Fruit fly (Drosophila melanogaster) whole organism, embryonic: ENCODE data around the gene TwdlX.
A peak's percentile ranks its signal among the peaks of the same experiment; 100 is the strongest.

Experiments used
- Adf1 ChIP-seq: fragments of 200-800 bp; sonication (Bioruptor generic); IDR thresholded peaks from 2 replicates; pipeline ENCODE4 v1.3.6; 2022; ENCODE audit warnings: missing biosample characterization, missing genetic modification characterization
- B-H1 ChIP-seq: fragments of 200-800 bp; sonication (Bioruptor generic); IDR thresholded peaks from 3 replicates; pipeline ENCODE4 v1.3.6; 2022; ENCODE audit warnings: missing biosample characterization, missing genetic modification characterization
- Bgb ChIP-seq: fragments of 200-800 bp; sonication (Bioruptor generic); IDR thresholded peaks from 2 replicates; pipeline ENCODE4 v1.3.6; 2022; ENCODE audit warnings: missing biosample characterization, missing genetic modification characterization; ENCODE audit not compliant: partially characterized antibody
- Blimp-1 ChIP-seq: fragments of 200-800 bp; sonication (Bioruptor generic); optimal IDR thresholded peaks from 3 replicates; lab custom pipeline; 2018; ENCODE audit warnings: missing biosample characterization, missing genetic modification characterization, mild to moderate bottlenecking, moderate library complexity, missing genetic modification reagents
- CG10543 ChIP-seq: fragments of 200-800 bp; sonication (Bioruptor generic); optimal IDR thresholded peaks from 3 replicates; lab custom pipeline; 2017; ENCODE audit warnings: missing biosample characterization, mild to moderate bottlenecking, missing genetic modification characterization, moderate library complexity
- CG1233 ChIP-seq: fragments of 200-800 bp; sonication (Bioruptor generic); optimal IDR thresholded peaks from 4 replicates; lab custom pipeline; 2018; ENCODE audit warnings: missing biosample characterization, mild to moderate bottlenecking, missing genetic modification characterization
- CG14014 ChIP-seq: fragments of 200-800 bp; sonication (Bioruptor generic); IDR thresholded peaks from 2 replicates; pipeline ENCODE4 v1.3.6; 2022; ENCODE audit warnings: missing biosample characterization, missing genetic modification characterization
- CG14050 ChIP-seq: fragments of 200-800 bp; sonication (Bioruptor generic); IDR thresholded peaks from 3 replicates; pipeline ENCODE4 v1.3.6; 2022; ENCODE audit warnings: missing biosample characterization, missing genetic modification characterization
- CG15696 ChIP-seq: fragments of 200-800 bp; sonication (Bioruptor generic); optimal IDR thresholded peaks from 2 replicates; lab custom pipeline; 2019; ENCODE audit warnings: missing biosample characterization, mild to moderate bottlenecking, missing genetic modification characterization, moderate library complexity
- CG17912 ChIP-seq: fragments of 200-800 bp; sonication (Bioruptor generic); optimal IDR thresholded peaks from 2 replicates; lab custom pipeline; 2018; ENCODE audit warnings: missing biosample characterization, mild to moderate bottlenecking, missing genetic modification characterization
- CG1792 ChIP-seq: fragments of 200-800 bp; sonication (Bioruptor generic); optimal IDR thresholded peaks from 2 replicates; lab custom pipeline; 2016; ENCODE audit warnings: missing biosample characterization, missing genetic modification characterization
- CG18476 ChIP-seq: fragments of 200-800 bp; sonication (Bioruptor generic); optimal IDR thresholded peaks from 2 replicates; lab custom pipeline; 2016; ENCODE audit warnings: missing biosample characterization, mild to moderate bottlenecking, missing genetic modification characterization
- CG18619 ChIP-seq: fragments of 200-800 bp; sonication (Bioruptor generic); optimal IDR thresholded peaks from 3 replicates; lab custom pipeline; 2017; ENCODE audit warnings: missing biosample characterization, mild to moderate bottlenecking, missing genetic modification characterization
- CG2678 ChIP-seq: fragments of 200-800 bp; sonication (Bioruptor generic); optimal IDR thresholded peaks from 3 replicates; lab custom pipeline; 2019; ENCODE audit warnings: missing biosample characterization, mild to moderate bottlenecking, missing genetic modification characterization, moderate library complexity
- CG30403 ChIP-seq: fragments of 200-800 bp; sonication (Bioruptor generic); optimal IDR thresholded peaks from 3 replicates; lab custom pipeline; 2016; ENCODE audit warnings: missing biosample characterization, missing genetic modification characterization
- CG33557 ChIP-seq: fragments of 200-800 bp; sonication (Bioruptor generic); optimal IDR thresholded peaks from 2 replicates; lab custom pipeline; 2019; ENCODE audit warnings: missing biosample characterization, mild to moderate bottlenecking, missing genetic modification characterization, moderate library complexity
- CG3995 ChIP-seq: fragments of 200-800 bp; sonication (Bioruptor generic); optimal IDR thresholded peaks from 3 replicates; lab custom pipeline; 2016; ENCODE audit warnings: missing biosample characterization, missing genetic modification characterization
- CG4820 ChIP-seq: fragments of 200-800 bp; sonication (Bioruptor generic); optimal IDR thresholded peaks from 3 replicates; lab custom pipeline; 2016; ENCODE audit warnings: missing biosample characterization, missing genetic modification characterization
- Dek ChIP-seq: fragments of 200-800 bp; sonication (Bioruptor generic); optimal IDR thresholded peaks from 3 replicates; lab custom pipeline; 2019; ENCODE audit warnings: missing biosample characterization, mild to moderate bottlenecking, missing genetic modification characterization, moderate library complexity
- Eip74EF ChIP-seq, 2 experiments: fragments of 200-800 bp in 1 of 2; fragments of >200 bp in 1 of 2; sonication (Bioruptor generic) in 1 of 2; optimal IDR thresholded peaks; 2 replicates each; lab custom pipeline; 2017 to 2019; ENCODE audit warnings: missing biosample characterization in 2 of 2, missing genetic modification characterization in 2 of 2, mild to moderate bottlenecking in 1 of 2, moderate library complexity in 1 of 2
- Gug ChIP-seq: fragments of 200-800 bp; sonication (Bioruptor generic); IDR thresholded peaks from 4 replicates; pipeline ENCODE4 v1.3.6; 2022; ENCODE audit warnings: missing biosample characterization, missing genetic modification characterization
- HLH4C ChIP-seq: fragments of 200-800 bp; sonication (Bioruptor generic); IDR thresholded peaks from 3 replicates; pipeline ENCODE4 v1.3.6; 2022; ENCODE audit warnings: missing biosample characterization, missing genetic modification characterization; ENCODE audit not compliant: partially characterized antibody
- Hand ChIP-seq: fragments of 200-800 bp; sonication (Bioruptor generic); optimal IDR thresholded peaks from 2 replicates; lab custom pipeline; 2017; ENCODE audit warnings: mild to moderate bottlenecking, missing biosample characterization, missing genetic modification reagents, missing genetic modification characterization
- HmgD ChIP-seq: fragments of 200-800 bp; sonication (Bioruptor generic); optimal IDR thresholded peaks from 3 replicates; lab custom pipeline; 2016; ENCODE audit warnings: missing biosample characterization, missing genetic modification characterization
- Kr ChIP-seq: fragments of 200-800 bp; sonication (Bioruptor generic); optimal IDR thresholded peaks from 2 replicates; lab custom pipeline; 2017; ENCODE audit warnings: missing biosample characterization, mild to moderate bottlenecking, missing genetic modification characterization
- MBD-R2 ChIP-seq: fragments of 200-800 bp; sonication (Bioruptor generic); IDR thresholded peaks from 2 replicates; pipeline ENCODE4 v1.3.6; 2022; ENCODE audit warnings: missing biosample characterization, missing genetic modification characterization
- Max ChIP-seq: fragments of 200-800 bp; sonication (Bioruptor generic); optimal IDR thresholded peaks from 2 replicates; lab custom pipeline; 2016; ENCODE audit warnings: missing biosample characterization, mild to moderate bottlenecking, missing genetic modification characterization
- Myb ChIP-seq: fragments of 200-800 bp; sonication (Bioruptor generic); optimal IDR thresholded peaks from 2 replicates; lab custom pipeline; 2016; ENCODE audit warnings: missing biosample characterization, missing genetic modification characterization
- NC2β ChIP-seq: fragments of 200-800 bp; sonication (Bioruptor generic); optimal IDR thresholded peaks from 2 replicates; lab custom pipeline; 2016; ENCODE audit warnings: missing biosample characterization, missing genetic modification characterization
- Nf-YC ChIP-seq: fragments of 200-800 bp; optimal IDR thresholded peaks from 3 replicates; lab custom pipeline; 2019; ENCODE audit warnings: missing biosample characterization, mild to moderate bottlenecking, missing genetic modification characterization, moderate library complexity
- Rfx ChIP-seq: fragments of 200-800 bp; sonication (Bioruptor generic); IDR thresholded peaks from 2 replicates; pipeline ENCODE4 v1.3.6; 2022; ENCODE audit warnings: missing biosample characterization, missing genetic modification characterization
- Six4 ChIP-seq: fragments of 200-800 bp; sonication (Bioruptor generic); optimal IDR thresholded peaks from 2 replicates; lab custom pipeline; 2016; ENCODE audit warnings: missing biosample characterization, missing genetic modification characterization
- TFAM ChIP-seq: fragments of 200-800 bp; sonication (Bioruptor generic); optimal IDR thresholded peaks from 2 replicates; lab custom pipeline; 2017; ENCODE audit warnings: missing biosample characterization, missing genetic modification characterization, inconsistent platforms
- ac ChIP-seq: fragments of 200-800 bp; sonication (Bioruptor generic); optimal IDR thresholded peaks from 3 replicates; lab custom pipeline; 2017; ENCODE audit warnings: missing biosample characterization, mild to moderate bottlenecking, missing genetic modification characterization
- bbx ChIP-seq: fragments of 200-800 bp; sonication (Bioruptor generic); IDR thresholded peaks from 2 replicates; pipeline ENCODE4 v1.3.6; 2022; ENCODE audit warnings: missing biosample characterization, missing genetic modification characterization; ENCODE audit not compliant: partially characterized antibody
- cwo ChIP-seq: fragments of 200-800 bp; sonication (Bioruptor generic); optimal IDR thresholded peaks from 3 replicates; lab custom pipeline; 2017; ENCODE audit warnings: missing biosample characterization, missing genetic modification characterization, mild to moderate bottlenecking, moderate library complexity, missing genetic modification reagents
- da ChIP-seq: fragments of 200-800 bp; sonication (Bioruptor generic); optimal IDR thresholded peaks from 2 replicates; lab custom pipeline; 2016; ENCODE audit warnings: missing biosample characterization, missing genetic modification characterization
- emc ChIP-seq: fragments of 200-800 bp; sonication (Bioruptor generic); optimal IDR thresholded peaks from 2 replicates; lab custom pipeline; 2016; ENCODE audit warnings: missing biosample characterization, missing genetic modification characterization
- fd3F ChIP-seq: fragments of 200-800 bp; sonication (Bioruptor generic); optimal IDR thresholded peaks from 2 replicates; lab custom pipeline; 2018; ENCODE audit warnings: missing biosample characterization, mild to moderate bottlenecking, missing genetic modification characterization, moderate library complexity
- gce ChIP-seq: fragments of 200-800 bp; sonication (Bioruptor generic); IDR thresholded peaks from 3 replicates; pipeline ENCODE4 v1.3.6; 2022; ENCODE audit warnings: missing biosample characterization, missing genetic modification characterization
- gt ChIP-seq: fragments of 200-800 bp; sonication (Bioruptor generic); IDR thresholded peaks from 2 replicates; pipeline ENCODE4 v1.3.6; 2022; ENCODE audit warnings: missing biosample characterization, missing genetic modification characterization
- jumu ChIP-seq: fragments of 200-800 bp; sonication (Bioruptor generic); optimal IDR thresholded peaks from 3 replicates; lab custom pipeline; 2016; ENCODE audit warnings: missing biosample characterization, missing genetic modification characterization
- ken ChIP-seq: fragments of 200-800 bp; sonication (Bioruptor generic); IDR thresholded peaks from 3 replicates; pipeline ENCODE4 v1.3.6; 2022; ENCODE audit warnings: missing biosample characterization, missing genetic modification characterization
- org-1 ChIP-seq: fragments of 200-800 bp; sonication (Bioruptor generic); optimal IDR thresholded peaks from 2 replicates; lab custom pipeline; 2017; ENCODE audit warnings: missing biosample characterization, missing genetic modification characterization
- ranshi ChIP-seq: fragments of 200-800 bp; sonication (Bioruptor generic); IDR thresholded peaks from 2 replicates; pipeline ENCODE4 v1.3.6; 2022; ENCODE audit warnings: missing biosample characterization, missing genetic modification characterization
- repo ChIP-seq: fragments of 200-800 bp; sonication (Bioruptor generic); optimal IDR thresholded peaks from 2 replicates; lab custom pipeline; 2016; ENCODE audit warnings: missing biosample characterization, missing genetic modification characterization
- rib ChIP-seq: fragments of 200-800 bp; sonication (Bioruptor generic); IDR thresholded peaks from 2 replicates; pipeline ENCODE4 v1.3.6; 2022; ENCODE audit warnings: missing biosample characterization, missing genetic modification characterization
- scrt ChIP-seq: fragments of 200-800 bp; sonication (Bioruptor generic); optimal IDR thresholded peaks from 2 replicates; lab custom pipeline; 2018; ENCODE audit warnings: missing biosample characterization, mild to moderate bottlenecking, missing genetic modification characterization, moderate library complexity
- seq ChIP-seq: fragments of 200-800 bp; sonication (Bioruptor generic); IDR thresholded peaks from 2 replicates; pipeline ENCODE4 v1.3.6; 2022; ENCODE audit warnings: missing biosample characterization, missing genetic modification characterization
- sima ChIP-seq: fragments of 200-800 bp; sonication (Bioruptor generic); optimal IDR thresholded peaks from 2 replicates; lab custom pipeline; 2016; ENCODE audit warnings: missing biosample characterization, missing genetic modification characterization
- toy ChIP-seq: fragments of 200-800 bp; sonication (Bioruptor generic); IDR thresholded peaks from 2 replicates; pipeline ENCODE4 v1.3.6; 2022; ENCODE audit warnings: missing biosample characterization, missing genetic modification characterization

TwdlX gene

dm6 chrX:16695658-16696181 is 35.2 kb upstream of the TwdlX start, which contains the start of gene CG4678 (continued):
- TF ChIP-seq NC2β (GFP tag; lab: Kevin White, UChicago) (no peak), CG33557 (GFP tag; lab: Kevin White, UChicago) (no peak), CG15696 (tag; lab: Kevin White, UChicago) (no peak), da (GFP tag; lab: Kevin White, UChicago) (no peak), Hand (GFP tag; lab: Kevin White, UChicago) (no peak), gce (GFP tag; lab: Robert Waterston, UW) (no peak), gt (no peak), Myb (peak; percentile 52), ranshi (GFP tag; lab: Robert Waterston, UW) (no peak), CG18619 (GFP tag; lab: Kevin White, UChicago) (no peak), toy (GFP tag; lab: Robert Waterston, UW) (no peak), CG30403 (no peak), HmgD (GFP tag; lab: Kevin White, UChicago) (peak; percentile 43), CG2678 (tag; lab: Kevin White, UChicago) (no peak), emc (GFP tag; lab: Kevin White, UChicago) (no peak), Kr (GFP tag; lab: Kevin White, UChicago) (no peak), CG17912 (GFP tag; lab: Kevin White, UChicago) (no peak), fd3F (GFP tag; lab: Kevin White, UChicago) (no peak), Blimp-1 (GFP tag; lab: Kevin White, UChicago) (no peak), sima (GFP tag; lab: Kevin White, UChicago) (no peak), Eip74EF (GFP tag; optimal IDR thresholded peaks at IDR 0.05; lab: Kevin White, UChicago) (no peak), ken (GFP tag; lab: Robert Waterston, UW) (no peak), seq (no peak), Bgb (GFP tag; lab: Robert Waterston, UW) (no peak), rib (GFP tag; lab: Robert Waterston, UW) (no peak), bbx (GFP tag; lab: Robert Waterston, UW) (no peak), Gug (no peak), Max (GFP tag; lab: Kevin White, UChicago) (no peak), CG1233 (no peak), CG1792 (no peak), ac (GFP tag; lab: Kevin White, UChicago) (no peak), TFAM (GFP tag; lab: Kevin White, UChicago) (no peak), repo (GFP tag; lab: Kevin White, UChicago) (no peak), Nf-YC (tag; lab: Kevin White, UChicago) (no peak), MBD-R2 (GFP tag; lab: Robert Waterston, UW) (peak; percentile 35; the same call in 1 of the 2 replicates), CG3995 (GFP tag; lab: Kevin White, UChicago) (no peak), Rfx (GFP tag; lab: Robert Waterston, UW) (peak; percentile 26; the same call in 1 of the 2 replicates), CG4820 (GFP tag; lab: Kevin White, UChicago) (no peak), B-H1 (GFP tag; lab: Robert Waterston, UW) (no peak), HLH4C (GFP tag; lab: Robert Waterston, UW) (no peak), Dek (tag; lab: Kevin White, UChicago) (no peak), CG14050 (GFP tag; lab: Robert Waterston, UW) (no peak), Adf1 (GFP tag; lab: Robert Waterston, UW) (no peak), CG18476 (GFP tag; lab: Kevin White, UChicago) (no peak), jumu (no peak), cwo (GFP tag; lab: Kevin White, UChicago) (no peak), scrt (no peak), CG14014 (GFP tag; lab: Robert Waterston, UW) (no peak), CG10543 (no peak), org-1 (GFP tag; lab: Kevin White, UChicago) (no peak), Six4 (no peak)
